Worm (Caenorhabditis elegans): ENCODE results near the gene C25H3.14.

- TF ChIP-seq cog-1 (tag; optimal IDR thresholded peaks at IDR 0.05) (no peak), tab-1 (GFP tag; IDR thresholded peaks at IDR 0.05) (no peak), ztf-23 (GFP tag; IDR thresholded peaks at IDR 0.05) (no peak), flt-1 (GFP tag; IDR thresholded peaks at IDR 0.05) (no peak), med-1 (GFP tag; optimal IDR thresholded peaks at IDR 0.05; ENCODE audit: insufficient read depth) (no peak), ztf-29 (GFP tag; IDR thresholded peaks at IDR 0.05) (no peak)
These were observed 40.7 kb upstream of the C25H3.14 start, which contains the start of gene F59E12.1 for ce11 chrII:5654215-5654614.
